Fruit fly (Drosophila melanogaster) whole organism, embryonic: ENCODE results near the gene corolla.
A peak's percentile ranks its signal among the peaks of the same experiment; 100 is the strongest.

Experiments used
- CG2202 ChIP-seq: fragments of 200-800 bp; sonication (Bioruptor generic); optimal IDR thresholded peaks from 2 replicates; lab custom pipeline; 2018; ENCODE audit warnings: missing biosample characterization, mild to moderate bottlenecking, missing genetic modification characterization
- CG2875 ChIP-seq: fragments of 200-800 bp; sonication (Bioruptor generic); optimal IDR thresholded peaks from 2 replicates; lab custom pipeline; 2017; ENCODE audit warnings: missing biosample characterization, mild to moderate bottlenecking, missing genetic modification characterization, missing genetic modification reagents
- CG5953 ChIP-seq: fragments of 200-800 bp; sonication (Bioruptor generic); IDR thresholded peaks from 2 replicates; pipeline ENCODE4 v1.3.6; 2022; ENCODE audit warnings: missing biosample characterization, missing genetic modification characterization
- Lpt ChIP-seq: fragments of >200 bp; optimal IDR thresholded peaks from 2 replicates; lab custom pipeline; 2018; ENCODE audit warnings: missing biosample characterization, missing genetic modification characterization
- Trl ChIP-seq, 3 experiments: fragments of >200 bp in 2 of 3; fragments of 200-800 bp in 1 of 3; sonication (Bioruptor generic) in 1 of 3; optimal IDR thresholded peaks; 2 replicates in 1 of 3; 3 replicates in 2 of 3; lab custom pipeline; 2016 to 2017; ENCODE audit warnings: missing biosample characterization in 1 of 3, missing genetic modification characterization in 1 of 3
- grau ChIP-seq: fragments of 200-800 bp; optimal IDR thresholded peaks from 3 replicates; lab custom pipeline; 2019; ENCODE audit warnings: missing biosample characterization, mild to moderate bottlenecking, missing genetic modification characterization, moderate library complexity
- stc ChIP-seq: fragments of 200-800 bp; sonication (Bioruptor generic); IDR thresholded peaks from 2 replicates; pipeline ENCODE4 v1.3.6; 2022; ENCODE audit warnings: missing biosample characterization, missing genetic modification characterization

dm6 chrX:17625833-17626232 is 6.0 kb downstream of the corolla start:
- no peak for TF ChIP-seq stc (GFP tag; lab: Robert Waterston, UW)
- TF ChIP-seq grau (tag; lab: Kevin White, UChicago) = peak; percentile 10
- no peak for TF ChIP-seq Lpt (GFP tag; lab: Kevin White, UChicago)
- TF ChIP-seq CG2875 = no peak
- TF ChIP-seq CG2202 = no peak
- no peak for TF ChIP-seq CG5953 (GFP tag; lab: Robert Waterston, UW)
- no peak for TF ChIP-seq Trl (optimal IDR thresholded peaks at IDR 0.05; lab: Kevin White, UChicago)
- TF ChIP-seq Trl (GFP tag; optimal IDR thresholded peaks at IDR 0.05; lab: Kevin White, UChicago) = no peak
